Fruit fly (Drosophila melanogaster): ENCODE data around the gene CG10431.

Gene CG10431

dm6 chr2L:18982826-18983758, 8.6 kb downstream of the CG10431 start (continued):
- TF ChIP-seq lz (GFP tag; optimal IDR thresholded peaks at IDR 0.05) (peak; percentile 44), svp (GFP tag) (peak; percentile 68), Ets21C (GFP tag; optimal IDR thresholded peaks at IDR 0.05) (no peak), acj6 (GFP tag; optimal IDR thresholded peaks at IDR 0.05) (peak; percentile 51)

- TF ChIP-seq CG6808 (GFP tag; optimal IDR thresholded peaks at IDR 0.05) (no peak), CG6163 (GFP tag; IDR thresholded peaks at IDR 0.05) (0 out of 3 replicates have a peak, but pooled peaks have one; percentile 30), CG34406 (GFP tag; optimal IDR thresholded peaks at IDR 0.05) (no peak), Eip78C (GFP tag) (peak; percentile 26), CG8632 (GFP tag; optimal IDR thresholded peaks at IDR 0.05) (no peak), Sox15 (GFP tag; optimal IDR thresholded peaks at IDR 0.05) (no peak), Smox (GFP tag; optimal IDR thresholded peaks at IDR 0.05) (no peak), CG11762 (GFP tag; optimal IDR thresholded peaks at IDR 0.05; ENCODE audit: insufficient read depth) (no peak), cyc (GFP tag; optimal IDR thresholded peaks at IDR 0.05) (no peak), Hr4 (GFP tag; optimal IDR thresholded peaks at IDR 0.05) (no peak), eg (GFP tag; IDR thresholded peaks at IDR 0.05) (no peak), esn (GFP tag; optimal IDR thresholded peaks at IDR 0.05) (no peak), achi (GFP tag; optimal IDR thresholded peaks at IDR 0.05) (no peak), vri (GFP tag; optimal IDR thresholded peaks at IDR 0.05) (no peak), topi (GFP tag; optimal IDR thresholded peaks at IDR 0.05) (no peak), Blimp-1 (GFP tag; optimal IDR thresholded peaks at IDR 0.05) (no peak), CG6276 (GFP tag; optimal IDR thresholded peaks at IDR 0.05) (no peak), Sox102F (GFP tag; optimal IDR thresholded peaks at IDR 0.05) (no peak), net (GFP tag; optimal IDR thresholded peaks at IDR 0.05) (no peak), Gug (GFP tag; IDR thresholded peaks at IDR 0.05) (no peak), CG11294 (GFP tag; IDR thresholded peaks at IDR 0.05) (no peak), CG32006 (GFP tag; optimal IDR thresholded peaks at IDR 0.05) (no peak), Ets21C (GFP tag; optimal IDR thresholded peaks at IDR 0.05) (no peak), fkh (GFP tag; optimal IDR thresholded peaks at IDR 0.05) (peak; percentile 17), ss (GFP tag; optimal IDR thresholded peaks at IDR 0.05) (peak; percentile 20 to 71), fd85E (GFP tag; optimal IDR thresholded peaks at IDR 0.05) (no peak), svp (GFP tag) (peak; percentile 88), CG6854 (GFP tag; optimal IDR thresholded peaks at IDR 0.05) (no peak), Eip75B (GFP tag; optimal IDR thresholded peaks at IDR 0.05) (no peak), OdsH (GFP tag; optimal IDR thresholded peaks at IDR 0.05) (no peak), CG9139 (GFP tag; optimal IDR thresholded peaks at IDR 0.05) (no peak), CG16779 (tag; optimal IDR thresholded peaks at IDR 0.05) (no peak), CG11902 (GFP tag; optimal IDR thresholded peaks at IDR 0.05) (no peak), acj6 (GFP tag; optimal IDR thresholded peaks at IDR 0.05) (no peak), Sox14 (GFP tag; optimal IDR thresholded peaks at IDR 0.05) (no peak), CG6792 (GFP tag; optimal IDR thresholded peaks at IDR 0.05) (no peak), spab (GFP tag; optimal IDR thresholded peaks at IDR 0.05) (no peak), CG31627 (GFP tag; optimal IDR thresholded peaks at IDR 0.05) (no peak)
Measured at dm6 chr2L:18984158-18984557, 9.6 kb downstream of the CG10431 start.

All from whole organism, prepupa.